Worm (Caenorhabditis elegans): Measurements from ENCODE around the gene nspf-2.
"Not testable (repeated sequence)": the region's sequence is repeated elsewhere in the genome, so short reads cannot be mapped to it uniquely, and the experiment has no call there.

DNA sequence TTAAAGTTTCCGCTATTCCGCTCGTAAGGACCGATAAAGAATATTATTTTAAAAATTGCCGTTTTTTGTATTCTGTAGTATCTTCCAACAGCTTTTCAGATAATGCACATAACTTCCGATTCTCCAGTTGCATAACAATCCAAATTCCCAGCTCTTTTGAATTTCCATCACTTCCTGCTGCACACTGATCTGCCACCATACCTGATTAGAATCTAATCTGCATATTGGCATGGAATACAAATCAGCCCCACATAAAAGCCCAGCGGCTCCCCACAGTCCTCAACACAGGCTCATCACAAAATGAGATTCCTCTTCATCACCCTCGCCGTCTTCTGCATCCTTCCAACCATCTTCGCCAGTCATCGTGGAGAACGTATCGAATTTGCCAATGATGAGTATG, at the start of gene nspf-2:
- not testable (repeated sequence) for TF ChIP-seq somi-1 (GFP tag; optimal IDR thresholded peaks at IDR 0.05); C06A6.2 (GFP tag; conservative IDR thresholded peaks at IDR 0.05); unc-62 (GFP tag; optimal IDR thresholded peaks at IDR 0.05); snpc-4 (GFP tag; optimal IDR thresholded peaks at IDR 0.05); snpc-4 (tag; optimal IDR thresholded peaks at IDR 0.05); gei-17 (GFP tag; optimal IDR thresholded peaks at IDR 0.05); sptf-2 (GFP tag; optimal IDR thresholded peaks at IDR 0.05); F22D6.2 (tag; optimal IDR thresholded peaks at IDR 0.05); lin-35 (GFP tag; optimal IDR thresholded peaks at IDR 0.05); attf-3 (GFP tag; conservative IDR thresholded peaks at IDR 0.05); efl-1 (GFP tag; optimal IDR thresholded peaks at IDR 0.05); ztf-6 (GFP tag; IDR thresholded peaks at IDR 0.05); Y79H2A.3 (GFP tag; conservative IDR thresholded peaks at IDR 0.05)
